Fruit fly (Drosophila melanogaster) whole organism, prepupa: Measurements from ENCODE around the gene Tet.

Source experiments
- Blimp-1 ChIP-seq: fragments of 200-800 bp; sonication (Bioruptor generic); optimal IDR thresholded peaks from 3 replicates; lab custom pipeline; 2017; ENCODE audit warnings: missing biosample characterization, missing genetic modification characterization, mild to moderate bottlenecking, moderate library complexity, missing genetic modification reagents
- CG10631 ChIP-seq: fragments of 200-800 bp; sonication (Bioruptor generic); optimal IDR thresholded peaks from 2 replicates; lab custom pipeline; 2016; ENCODE audit warnings: missing biosample characterization, missing genetic modification characterization
- CG10669 ChIP-seq: fragments of 200-800 bp; sonication (Bioruptor generic); optimal IDR thresholded peaks from 3 replicates; lab custom pipeline; 2018; ENCODE audit warnings: missing biosample characterization, mild to moderate bottlenecking, missing genetic modification characterization, moderate library complexity
- CG11294 ChIP-seq: fragments of 200-800 bp; sonication (Bioruptor generic); IDR thresholded peaks from 2 replicates; pipeline ENCODE4 v1.3.6; 2022; ENCODE audit warnings: missing biosample characterization, missing genetic modification characterization
- CG11762 ChIP-seq: fragments of 200-800 bp; sonication (Bioruptor generic); optimal IDR thresholded peaks from 3 replicates; lab custom pipeline; 2016; ENCODE audit warnings: missing biosample characterization, missing genetic modification characterization; ENCODE audit not compliant: insufficient read depth
- CG15336 ChIP-seq: fragments of 200-800 bp; sonication (Bioruptor generic); IDR thresholded peaks from 2 replicates; pipeline ENCODE4 v1.3.6; 2022; ENCODE audit warnings: missing biosample characterization, missing genetic modification characterization
- CG1621 ChIP-seq: fragments of 200-800 bp; sonication (Bioruptor generic); optimal IDR thresholded peaks from 3 replicates; lab custom pipeline; 2018; ENCODE audit warnings: missing biosample characterization, mild to moderate bottlenecking, missing genetic modification characterization
- CG3032 ChIP-seq: fragments of 200-800 bp; optimal IDR thresholded peaks from 2 replicates; lab custom pipeline; 2019; ENCODE audit warnings: missing biosample characterization, mild to moderate bottlenecking, missing genetic modification characterization, moderate library complexity
- CG31627 ChIP-seq: fragments of 200-800 bp; sonication (Bioruptor generic); optimal IDR thresholded peaks from 3 replicates; lab custom pipeline; 2016; ENCODE audit warnings: missing biosample characterization, missing genetic modification characterization
- CG32006 ChIP-seq: fragments of 200-800 bp; sonication (Bioruptor generic); optimal IDR thresholded peaks from 3 replicates; lab custom pipeline; 2017; ENCODE audit warnings: missing biosample characterization, mild to moderate bottlenecking, missing genetic modification characterization
- CG3919 ChIP-seq: fragments of 200-800 bp; sonication (Bioruptor generic); optimal IDR thresholded peaks from 3 replicates; lab custom pipeline; 2016; ENCODE audit warnings: missing biosample characterization, missing genetic modification characterization
- CG4318 ChIP-seq: fragments of 200-800 bp; sonication (Bioruptor generic); optimal IDR thresholded peaks from 3 replicates; lab custom pipeline; 2017; ENCODE audit warnings: missing biosample characterization, mild to moderate bottlenecking, missing genetic modification characterization
- CG6163 ChIP-seq: fragments of 200-800 bp; sonication (Bioruptor generic); IDR thresholded peaks from 3 replicates; pipeline ENCODE4 v1.3.6; 2022; ENCODE audit warnings: missing biosample characterization, missing genetic modification characterization
- CG6276 ChIP-seq: fragments of 200-800 bp; sonication (Bioruptor generic); optimal IDR thresholded peaks from 2 replicates; lab custom pipeline; 2017; ENCODE audit warnings: missing biosample characterization, mild to moderate bottlenecking, missing genetic modification characterization
- CG6792 ChIP-seq: fragments of 200-800 bp; sonication (Bioruptor generic); optimal IDR thresholded peaks from 3 replicates; lab custom pipeline; 2016; ENCODE audit warnings: missing biosample characterization, missing genetic modification characterization
- CG6808 ChIP-seq: fragments of 200-800 bp; sonication (Bioruptor generic); optimal IDR thresholded peaks from 3 replicates; lab custom pipeline; 2017; ENCODE audit warnings: missing biosample characterization, missing genetic modification characterization, mild to moderate bottlenecking, moderate library complexity, missing genetic modification reagents
- CG6854 ChIP-seq: fragments of 200-800 bp; sonication (Bioruptor generic); optimal IDR thresholded peaks from 2 replicates; lab custom pipeline; 2017; ENCODE audit warnings: missing biosample characterization, mild to moderate bottlenecking, missing genetic modification characterization
- CG7368 ChIP-seq: fragments of 200-800 bp; sonication (Bioruptor generic); optimal IDR thresholded peaks from 3 replicates; lab custom pipeline; 2016; ENCODE audit warnings: missing biosample characterization, missing genetic modification characterization
- CG8119 ChIP-seq: fragments of 200-800 bp; sonication (Bioruptor generic); IDR thresholded peaks from 3 replicates; pipeline ENCODE4 v1.3.6; 2022; ENCODE audit warnings: missing biosample characterization, missing genetic modification characterization
- CG8319 ChIP-seq: fragments of 200-800 bp; sonication (Bioruptor generic); optimal IDR thresholded peaks from 3 replicates; lab custom pipeline; 2016; ENCODE audit warnings: missing biosample characterization, missing genetic modification characterization
- CG8632 ChIP-seq: fragments of 200-800 bp; sonication (Bioruptor generic); optimal IDR thresholded peaks from 3 replicates; lab custom pipeline; 2016; ENCODE audit warnings: missing biosample characterization, missing genetic modification characterization
- Eip75B ChIP-seq: fragments of 200-800 bp; sonication (Bioruptor generic); optimal IDR thresholded peaks from 3 replicates; lab custom pipeline; 2016; ENCODE audit warnings: missing biosample characterization, missing genetic modification characterization
- Eip78C ChIP-seq: fragments of 200-800 bp; sonication (Bioruptor generic); peaks from one replicate; lab custom pipeline; 2016; ENCODE audit warnings: missing biosample characterization, missing genetic modification characterization
- Ets21C ChIP-seq: fragments of 200-800 bp; sonication (Bioruptor generic); optimal IDR thresholded peaks from 3 replicates; lab custom pipeline; 2016; ENCODE audit warnings: missing biosample characterization, missing genetic modification characterization
- Ets96B ChIP-seq: fragments of 200-800 bp; optimal IDR thresholded peaks from 2 replicates; lab custom pipeline; 2019; ENCODE audit warnings: missing biosample characterization, mild to moderate bottlenecking, missing genetic modification characterization, moderate library complexity
- Gug ChIP-seq: fragments of 200-800 bp; sonication (Bioruptor generic); IDR thresholded peaks from 2 replicates; pipeline ENCODE4 v1.3.6; 2022; ENCODE audit warnings: missing biosample characterization, missing genetic modification characterization
- Hr39 ChIP-seq: fragments of 200-800 bp; sonication (Bioruptor generic); optimal IDR thresholded peaks from 2 replicates; lab custom pipeline; 2016; ENCODE audit warnings: missing biosample characterization, missing genetic modification characterization
- Hr4 ChIP-seq: fragments of 200-800 bp; sonication (Bioruptor generic); optimal IDR thresholded peaks from 3 replicates; lab custom pipeline; 2016; ENCODE audit warnings: missing biosample characterization, missing genetic modification characterization
- Lpt ChIP-seq: fragments of 200-800 bp; sonication (Bioruptor generic); optimal IDR thresholded peaks from 3 replicates; lab custom pipeline; 2016; ENCODE audit warnings: missing biosample characterization, missing genetic modification characterization
- Met ChIP-seq: fragments of 200-800 bp; sonication (Bioruptor generic); optimal IDR thresholded peaks from 3 replicates; lab custom pipeline; 2016; ENCODE audit warnings: missing biosample characterization, missing genetic modification characterization
- OdsH ChIP-seq: fragments of 200-800 bp; sonication (Bioruptor generic); optimal IDR thresholded peaks from 3 replicates; lab custom pipeline; 2016; ENCODE audit warnings: missing biosample characterization, missing genetic modification characterization
- Sox14 ChIP-seq: fragments of 200-800 bp; sonication (Bioruptor generic); optimal IDR thresholded peaks from 3 replicates; lab custom pipeline; 2016; ENCODE audit warnings: missing biosample characterization, missing genetic modification characterization
- Sox15 ChIP-seq: fragments of 200-800 bp; sonication (Bioruptor generic); optimal IDR thresholded peaks from 3 replicates; lab custom pipeline; 2016; ENCODE audit warnings: missing biosample characterization, missing genetic modification characterization
- achi ChIP-seq: fragments of 200-800 bp; sonication (Bioruptor generic); optimal IDR thresholded peaks from 3 replicates; lab custom pipeline; 2016; ENCODE audit warnings: missing biosample characterization, missing genetic modification characterization
- acj6 ChIP-seq: fragments of 200-800 bp; sonication (Bioruptor generic); optimal IDR thresholded peaks from 3 replicates; lab custom pipeline; 2016; ENCODE audit warnings: missing biosample characterization, missing genetic modification characterization
- cyc ChIP-seq: fragments of 200-800 bp; sonication (Bioruptor generic); optimal IDR thresholded peaks from 3 replicates; lab custom pipeline; 2016; ENCODE audit warnings: missing biosample characterization, missing genetic modification characterization
- dac ChIP-seq: fragments of 200-800 bp; sonication (Bioruptor generic); optimal IDR thresholded peaks from 2 replicates; lab custom pipeline; 2017; ENCODE audit warnings: missing biosample characterization, mild to moderate bottlenecking, missing genetic modification characterization
- dsx ChIP-seq: fragments of 200-800 bp; optimal IDR thresholded peaks from 3 replicates; lab custom pipeline; 2019; ENCODE audit warnings: missing biosample characterization, mild to moderate bottlenecking, missing genetic modification characterization, moderate library complexity; ENCODE audit not compliant: poor library complexity, severe bottlenecking
- eg ChIP-seq: fragments of 200-800 bp; sonication (Bioruptor generic); IDR thresholded peaks from 3 replicates; pipeline ENCODE4 v1.3.6; 2022; ENCODE audit warnings: missing biosample characterization, missing genetic modification characterization
- esn ChIP-seq: fragments of 200-800 bp; sonication (Bioruptor generic); optimal IDR thresholded peaks from 2 replicates; lab custom pipeline; 2016; ENCODE audit warnings: missing biosample characterization, mild to moderate bottlenecking, missing genetic modification characterization, moderate library complexity
- fd59A ChIP-seq: fragments of 200-800 bp; sonication (Bioruptor generic); optimal IDR thresholded peaks from 2 replicates; lab custom pipeline; 2017; ENCODE audit warnings: missing biosample characterization, mild to moderate bottlenecking, missing genetic modification characterization, missing genetic modification reagents
- fkh ChIP-seq: fragments of 200-800 bp; sonication (Bioruptor generic); optimal IDR thresholded peaks from 3 replicates; lab custom pipeline; 2017; ENCODE audit warnings: missing biosample characterization, mild to moderate bottlenecking, missing genetic modification characterization, moderate library complexity
- pdm3 ChIP-seq: fragments of 200-800 bp; sonication (Bioruptor generic); optimal IDR thresholded peaks from 3 replicates; lab custom pipeline; 2016; ENCODE audit warnings: missing biosample characterization, missing genetic modification characterization
- salr ChIP-seq, 2 experiments: fragments of 200-800 bp; sonication (Bioruptor generic); optimal IDR thresholded peaks; 3 replicates each; lab custom pipeline; 2016 to 2018; ENCODE audit warnings: missing biosample characterization in 2 of 2, missing genetic modification characterization in 2 of 2, mild to moderate bottlenecking in 1 of 2
- spab ChIP-seq: fragments of 200-800 bp; sonication (Bioruptor generic); optimal IDR thresholded peaks from 2 replicates; lab custom pipeline; 2017; ENCODE audit warnings: missing biosample characterization, mild to moderate bottlenecking, missing genetic modification characterization, missing genetic modification reagents
- ss ChIP-seq, 2 experiments: fragments of 200-800 bp; sonication (Bioruptor generic); optimal IDR thresholded peaks; 2 replicates in 1 of 2; 3 replicates in 1 of 2; lab custom pipeline; 2017 to 2018; ENCODE audit warnings: mild to moderate bottlenecking in 2 of 2, missing biosample characterization in 2 of 2, missing genetic modification characterization in 2 of 2, moderate library complexity in 1 of 2
- svp ChIP-seq: fragments of 200-800 bp; sonication (Bioruptor generic); peaks from one replicate; lab custom pipeline; 2016; ENCODE audit warnings: missing biosample characterization, missing genetic modification characterization
- vri ChIP-seq: fragments of 200-800 bp; sonication (Bioruptor generic); optimal IDR thresholded peaks from 3 replicates; lab custom pipeline; 2016; ENCODE audit warnings: missing biosample characterization, mild to moderate bottlenecking, missing genetic modification characterization

Tet gene

DNA sequence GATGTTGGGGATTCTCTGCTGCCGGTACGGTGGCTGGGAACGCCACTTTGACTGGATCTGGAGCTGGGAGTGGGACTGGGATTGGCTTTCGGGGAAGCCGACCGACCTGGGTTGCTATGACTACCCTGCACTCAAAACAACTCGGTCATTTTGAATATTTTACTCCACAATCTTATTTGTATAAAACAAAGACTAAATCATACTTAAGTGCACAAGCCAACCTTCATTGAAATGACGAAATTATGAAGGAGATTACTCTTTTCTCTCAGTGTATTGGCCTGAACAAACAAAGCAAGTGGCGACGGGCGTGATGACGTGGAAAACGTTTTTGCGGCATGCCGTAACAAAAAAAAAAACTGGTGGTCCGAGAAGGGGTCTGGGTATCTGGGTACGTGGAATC is 28.0 kb downstream of the Tet start (continued):
- TF ChIP-seq OdsH (GFP tag; lab: Kevin White, UChicago) (peak; percentile 63), spab (peak; percentile 70), Sox15 (GFP tag; lab: Kevin White, UChicago) (peak; percentile 40), CG15336 (GFP tag; lab: Robert Waterston, UW) (peak; percentile 48; the same call in 1 of the 2 replicates), CG4318 (GFP tag; lab: Kevin White, UChicago) (no peak), fkh (GFP tag; lab: Kevin White, UChicago) (no peak), Hr39 (GFP tag; lab: Kevin White, UChicago) (peak; percentile 61), Ets96B (tag; lab: Kevin White, UChicago) (peak; percentile 84), Hr4 (GFP tag; lab: Kevin White, UChicago) (peak; percentile 26), CG6163 (GFP tag; lab: Robert Waterston, UW) (peak; percentile 78), CG1621 (tag; lab: Kevin White, UChicago) (peak; percentile 80), acj6 (peak; percentile 67), CG11762 (GFP tag; lab: Kevin White, UChicago) (peak; percentile 47), CG8119 (GFP tag; lab: Robert Waterston, UW) (peak; percentile 53; the same call in 2 of the 3 replicates), Ets21C (peak; percentile 1), eg (GFP tag; lab: Robert Waterston, UW) (peak; percentile 53; the same call in 1 of the 3 replicates), CG3919 (peak; percentile 84), Sox14 (GFP tag; lab: Kevin White, UChicago) (peak; percentile 76), CG6808 (GFP tag; lab: Kevin White, UChicago) (peak; percentile 76), svp (GFP tag; lab: Kevin White, UChicago) (peak; percentile 82), Lpt (GFP tag; lab: Kevin White, UChicago) (peak; percentile 34)

DNA sequence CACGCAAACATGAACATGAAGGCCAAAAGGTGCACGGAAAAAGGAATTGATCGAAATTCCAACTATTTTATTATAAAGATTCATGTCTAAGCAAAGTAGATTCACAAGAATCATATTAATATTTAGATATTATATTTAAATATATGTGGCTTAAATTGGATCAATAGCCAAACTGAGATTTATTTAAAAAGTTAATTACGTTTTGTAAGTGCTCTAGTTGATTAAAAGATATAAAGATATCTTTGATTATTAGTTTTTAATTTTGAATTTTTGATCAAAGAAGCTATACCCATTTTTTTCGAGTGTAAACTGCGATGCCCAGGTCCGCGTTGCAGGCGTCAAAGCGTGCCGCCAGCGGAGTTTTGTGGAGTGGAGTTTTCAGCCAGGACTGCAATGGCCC is 30.0 kb downstream of the Tet start:
- TF ChIP-seq spab (peak; percentile 37), esn (GFP tag; lab: Kevin White, UChicago) (no peak), fd59A (GFP tag; lab: Kevin White, UChicago) (peak; percentile 15), CG6276 (no peak), ss (GFP tag; optimal IDR thresholded peaks at IDR 0.05; lab: Kevin White, UChicago) (peak; percentile 51 to 63), CG4318 (GFP tag; lab: Kevin White, UChicago) (peak; percentile 8), CG6792 (GFP tag; lab: Kevin White, UChicago) (peak; percentile 17), OdsH (GFP tag; lab: Kevin White, UChicago) (peak; percentile 24), CG10631 (GFP tag; lab: Kevin White, UChicago) (peak; percentile 30), CG3032 (tag; lab: Kevin White, UChicago) (peak; percentile 59), eg (GFP tag; lab: Robert Waterston, UW) (no peak), CG7368 (GFP tag; lab: Kevin White, UChicago) (no peak), CG31627 (GFP tag; lab: Kevin White, UChicago) (no peak), CG6163 (GFP tag; lab: Robert Waterston, UW) (0 out of 3 replicates have a peak, but pooled peaks have one; percentile 18), CG8119 (GFP tag; lab: Robert Waterston, UW) (peak; percentile 26; the same call in 1 of the 3 replicates), CG11294 (no peak), CG32006 (GFP tag; lab: Kevin White, UChicago) (peak; percentile 40), salr (GFP tag; optimal IDR thresholded peaks at IDR 0.05; lab: Kevin White, UChicago) (no peak), Eip78C (peak; percentile 81), svp (GFP tag; lab: Kevin White, UChicago) (peak; percentile 50), CG6854 (GFP tag; lab: Kevin White, UChicago) (no peak), dsx (GFP tag; lab: Kevin White, UChicago) (peak; percentile 58), Blimp-1 (GFP tag; lab: Kevin White, UChicago) (no peak), CG8319 (no peak), CG8632 (GFP tag; lab: Kevin White, UChicago) (peak; percentile 30), CG1621 (tag; lab: Kevin White, UChicago) (no peak), vri (no peak), CG10669 (GFP tag; lab: Kevin White, UChicago) (peak; percentile 22), CG3919 (peak; percentile 19), Hr4 (GFP tag; lab: Kevin White, UChicago) (no peak), Hr39 (GFP tag; lab: Kevin White, UChicago) (no peak), Met (no peak), dac (GFP tag; lab: Kevin White, UChicago) (no peak), fkh (GFP tag; lab: Kevin White, UChicago) (no peak), Eip75B (GFP tag; lab: Kevin White, UChicago) (no peak), pdm3 (GFP tag; lab: Kevin White, UChicago) (no peak), achi (GFP tag; lab: Kevin White, UChicago) (peak; percentile 33), Gug (no peak), cyc (GFP tag; lab: Kevin White, UChicago) (no peak), CG6808 (GFP tag; lab: Kevin White, UChicago) (peak; percentile 40)
